Worm (Caenorhabditis elegans) whole organism, midembryonic: ENCODE data around the gene F22B5.5.

ENCODE experiments used
- cog-1 ChIP-seq: sonication (generic microtip); optimal IDR thresholded peaks from 2 replicates; lab custom pipeline; 2016; ENCODE audit warnings: missing genetic modification characterization, missing compliant biosample characterization
- flt-1 ChIP-seq: fragments of 200-800 bp; sonication (Bioruptor generic); IDR thresholded peaks from 2 replicates; pipeline ENCODE4 v1.3.6; 2022; ENCODE audit warnings: missing genetic modification characterization, missing compliant biosample characterization
- med-1 ChIP-seq: sonication (generic microtip); optimal IDR thresholded peaks from 2 replicates; lab custom pipeline; 2017; ENCODE audit warnings: missing genetic modification characterization, mild to moderate bottlenecking, missing compliant biosample characterization, antibody characterized with exemption, missing genetic modification reagents; ENCODE audit not compliant: insufficient read depth
- tab-1 ChIP-seq: fragments of 200-800 bp; sonication (Bioruptor generic); IDR thresholded peaks from 2 replicates; pipeline ENCODE4 v1.3.6; 2022; ENCODE audit warnings: missing genetic modification characterization, missing compliant biosample characterization
- ztf-23 ChIP-seq: fragments of 200-800 bp; sonication (Bioruptor generic); IDR thresholded peaks from 2 replicates; pipeline ENCODE4 v1.3.6; 2022; ENCODE audit warnings: missing genetic modification reagents, missing genetic modification characterization, missing compliant biosample characterization
- ztf-29 ChIP-seq: fragments of 200-800 bp; sonication (Bioruptor generic); IDR thresholded peaks from 2 replicates; pipeline ENCODE4 v1.3.6; 2022; ENCODE audit warnings: missing genetic modification reagents, missing genetic modification characterization, missing compliant biosample characterization

ce11 chrII:8485603-8486002 lies 31.2 kb upstream of the F22B5.5 start, which contains the start of gene gbh-2:
- TF ChIP-seq tab-1, result no peak
- TF ChIP-seq flt-1 (GFP tag; lab: Robert Waterston, UW), result no peak
- TF ChIP-seq ztf-29 (GFP tag; lab: Robert Waterston, UW), result no peak
- TF ChIP-seq cog-1, result no peak
- TF ChIP-seq ztf-23, result no peak
- TF ChIP-seq med-1 (GFP tag; lab: Kevin White, UChicago), result no peak
